Fruit fly (Drosophila melanogaster): ENCODE results near the gene CG14301.

The CG14301 gene

DNA sequence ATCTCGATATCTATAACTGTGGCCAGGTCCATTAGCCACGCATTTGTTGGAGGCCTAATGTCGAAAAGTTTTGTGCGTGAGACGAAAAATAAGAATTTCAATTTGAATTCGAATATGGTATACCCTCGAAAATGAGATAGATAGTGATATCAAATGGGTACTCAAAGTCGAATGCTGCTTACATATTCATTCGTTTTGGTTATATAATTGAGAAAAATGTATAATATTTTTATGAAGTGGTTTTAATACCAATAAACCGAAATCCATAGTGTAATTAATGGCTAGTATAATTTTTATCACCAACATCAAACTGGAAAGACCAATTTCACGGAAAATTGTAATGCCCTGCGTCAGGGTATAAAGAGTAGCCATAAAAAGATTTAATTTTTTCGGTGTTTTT is 8.2 kb downstream of the CG14301 start:
- TF ChIP-seq noc (tag; optimal IDR thresholded peaks at IDR 0.05) = no peak

DNA sequence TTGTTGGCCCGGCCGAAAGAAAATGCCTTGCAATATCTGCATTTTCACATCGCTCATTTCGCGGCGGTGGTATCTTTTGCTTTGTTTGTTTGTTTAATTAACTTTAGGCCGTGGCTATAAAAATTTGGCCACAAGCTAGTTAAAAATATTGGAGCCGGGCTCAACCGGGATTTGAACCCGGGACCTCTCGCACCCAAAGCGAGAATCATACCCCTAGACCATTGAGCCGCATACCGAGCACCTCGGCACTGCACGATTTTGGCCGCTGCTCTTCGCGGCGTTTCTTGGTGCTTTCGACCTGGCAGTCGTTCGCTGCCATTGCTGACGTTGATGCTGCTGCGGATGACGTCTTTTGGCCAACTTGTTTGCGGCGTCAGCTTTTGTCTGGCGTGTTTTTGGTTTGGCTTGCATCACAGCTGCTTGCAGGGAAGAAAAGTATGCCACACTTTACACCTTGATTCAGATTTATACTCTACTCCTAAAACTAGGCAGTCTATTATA is 12.9 kb downstream of the CG14301 start:
- no peak for TF ChIP-seq noc (tag; optimal IDR thresholded peaks at IDR 0.05)

DNA sequence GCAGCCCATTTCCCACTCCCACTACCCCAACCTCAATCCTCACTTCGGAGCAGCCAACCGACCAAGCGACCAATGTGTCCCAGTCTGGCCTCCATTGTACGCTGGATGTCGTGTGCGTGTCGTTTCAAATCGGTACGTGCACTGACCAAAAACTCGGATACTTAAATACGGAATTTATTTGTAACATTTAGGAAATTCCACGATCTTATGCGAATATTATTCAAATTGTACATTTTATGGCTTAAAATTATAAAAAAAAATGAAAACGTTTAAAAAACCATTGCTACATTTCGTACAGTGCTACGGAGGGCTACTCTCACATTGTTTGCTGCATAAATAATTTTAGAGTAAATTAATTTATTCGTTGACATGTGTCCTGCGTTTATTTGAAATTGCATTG is 16.7 kb downstream of the CG14301 start:
- TF ChIP-seq noc (tag; optimal IDR thresholded peaks at IDR 0.05) = no peak

DNA sequence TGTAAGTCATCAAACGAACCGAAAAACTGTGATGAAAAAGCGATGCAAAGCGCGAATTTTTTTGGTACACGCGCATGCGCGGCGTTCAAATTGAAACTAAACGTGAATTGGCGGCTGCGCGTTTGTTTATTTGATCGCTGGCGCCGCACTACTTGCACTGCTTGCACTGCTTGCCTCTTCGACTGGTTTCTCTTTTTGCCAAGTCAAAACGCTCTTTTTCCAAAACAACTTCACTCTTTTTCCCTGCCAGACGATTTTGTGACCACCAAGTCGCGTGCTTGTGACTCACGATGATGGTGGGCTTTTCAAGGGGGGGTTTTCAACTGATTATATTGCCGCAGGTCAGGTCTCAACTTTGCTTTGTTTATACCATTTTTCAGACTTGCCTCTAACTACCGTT is 20.0 kb downstream of the CG14301 start, which contains the start of gene CG14304:
Gene CG14304, minus strand, starts transcription at position 98 of the 400 bp plus-strand sequence.
- no peak for TF ChIP-seq noc (tag; optimal IDR thresholded peaks at IDR 0.05)

DNA sequence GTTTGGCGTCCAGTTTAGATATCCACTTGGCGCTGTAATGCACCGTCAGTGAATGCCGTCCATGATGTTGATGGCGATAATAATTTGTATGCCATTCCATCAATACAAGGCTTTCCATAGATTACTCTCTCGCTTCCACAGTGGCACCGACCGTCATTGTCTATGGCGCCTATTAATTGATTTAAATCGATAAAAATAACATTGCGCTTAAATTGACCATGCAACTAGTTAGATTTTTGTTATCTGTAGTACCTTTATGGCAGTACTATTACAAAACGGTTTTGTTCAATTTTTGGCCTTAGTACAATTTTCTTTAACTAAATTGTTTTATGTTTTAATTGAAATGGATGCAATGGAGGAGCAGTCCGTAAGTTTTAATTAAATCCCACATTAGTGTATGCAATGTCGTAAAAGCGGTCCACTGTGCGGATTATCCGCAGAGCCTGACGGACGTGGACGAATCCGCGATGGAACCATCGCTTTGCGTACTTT is 21.8 kb downstream of the CG14301 start:
- no peak for TF ChIP-seq noc (tag; optimal IDR thresholded peaks at IDR 0.05)

dm6 chr3R:18617411-18617810 is 23.8 kb downstream of the CG14301 start, which contains the start of gene CG7695:
TSS of gene CG7695 (minus strand) at chr3R:18617511.
- TF ChIP-seq noc (tag; optimal IDR thresholded peaks at IDR 0.05) = no peak

dm6 chr3R:18616007-18616406 is 25.2 kb downstream of the CG14301 start:
- TF ChIP-seq noc (tag; optimal IDR thresholded peaks at IDR 0.05) = no peak

dm6 chr3R:18598391-18598790 is 42.9 kb downstream of the CG14301 start, which contains the start of gene Tssk:
TSS of gene Tssk (plus strand) at chr3R:18598691.
- TF ChIP-seq noc (tag; optimal IDR thresholded peaks at IDR 0.05) = no peak

dm6 chr3R:18590754-18591153 is 50.5 kb downstream of the CG14301 start, which contains the start of gene qin:
TSS of gene qin (plus strand) at chr3R:18591027.
- TF ChIP-seq noc (tag; optimal IDR thresholded peaks at IDR 0.05) = no peak

DNA sequence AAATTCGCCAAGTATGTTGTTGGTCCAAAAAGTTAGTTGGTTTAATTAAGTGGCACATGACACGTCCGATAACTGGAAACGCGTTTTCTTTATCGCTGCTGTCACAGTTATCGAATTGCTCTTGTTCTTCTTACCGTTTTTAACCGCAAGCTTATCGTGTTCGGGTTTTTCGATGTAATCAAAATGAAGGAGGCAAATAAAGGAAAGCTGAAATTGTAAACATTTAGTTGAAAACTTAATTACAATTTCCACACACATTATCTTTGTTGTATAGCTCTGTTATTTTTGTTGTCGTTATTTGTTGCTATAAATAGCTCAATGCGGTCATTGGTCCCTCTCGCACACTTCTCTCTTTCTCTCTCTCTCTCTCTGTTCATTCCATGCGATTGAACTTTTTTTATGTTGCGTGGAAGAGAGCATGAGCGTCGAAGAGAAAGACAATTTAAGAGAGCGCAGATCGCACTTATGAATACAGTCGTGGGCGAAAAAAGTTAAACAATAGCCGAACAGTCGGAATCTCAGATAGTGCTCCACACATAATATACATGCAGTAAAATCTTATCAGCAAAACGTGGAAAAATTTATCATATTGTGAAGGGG is 55.9 kb downstream of the CG14301 start:
- TF ChIP-seq noc (tag; optimal IDR thresholded peaks at IDR 0.05) = no peak

DNA sequence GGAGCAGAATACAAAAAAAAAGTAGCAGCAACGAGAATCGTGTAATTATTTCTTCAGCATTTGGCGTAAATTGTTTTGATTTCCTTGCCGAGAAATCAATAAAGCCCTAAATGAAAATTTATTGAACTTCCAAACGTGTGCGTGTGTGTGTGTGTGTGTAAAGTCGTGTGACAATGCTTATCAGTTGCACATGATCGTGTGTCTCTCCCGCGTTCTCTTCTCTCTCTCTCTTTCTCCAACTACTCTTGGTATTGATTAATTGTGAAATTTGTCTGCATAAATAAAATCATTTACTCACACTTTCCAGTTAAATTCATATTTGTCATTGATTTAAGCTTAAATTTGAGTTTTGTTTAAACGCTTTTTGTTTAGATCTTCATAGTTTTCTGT is 56.7 kb downstream of the CG14301 start:
- TF ChIP-seq noc (tag; optimal IDR thresholded peaks at IDR 0.05) = no peak

dm6 chr3R:18583881-18584545 is 57.2 kb downstream of the CG14301 start:
- TF ChIP-seq noc (tag; optimal IDR thresholded peaks at IDR 0.05) = peak; percentile 94

DNA sequence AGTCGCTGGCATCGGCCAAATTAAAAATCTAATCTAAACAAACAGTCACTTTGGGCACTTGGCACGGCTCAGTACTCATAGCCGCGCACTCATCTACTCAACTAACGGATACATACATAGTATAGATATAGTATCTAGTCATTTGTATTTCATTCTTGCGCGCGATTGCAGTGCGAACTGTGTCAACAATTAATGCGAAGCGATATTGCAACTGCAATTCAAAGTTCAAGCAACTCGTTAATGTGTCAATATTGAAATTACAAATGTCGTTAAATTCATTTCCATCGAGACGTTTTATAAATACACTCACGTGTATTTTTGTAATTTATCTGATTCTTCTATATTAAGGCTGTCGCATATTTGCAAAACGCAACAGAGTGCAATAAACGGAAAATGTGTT is 59.0 kb downstream of the CG14301 start:
- TF ChIP-seq noc (tag; optimal IDR thresholded peaks at IDR 0.05) = no peak

DNA sequence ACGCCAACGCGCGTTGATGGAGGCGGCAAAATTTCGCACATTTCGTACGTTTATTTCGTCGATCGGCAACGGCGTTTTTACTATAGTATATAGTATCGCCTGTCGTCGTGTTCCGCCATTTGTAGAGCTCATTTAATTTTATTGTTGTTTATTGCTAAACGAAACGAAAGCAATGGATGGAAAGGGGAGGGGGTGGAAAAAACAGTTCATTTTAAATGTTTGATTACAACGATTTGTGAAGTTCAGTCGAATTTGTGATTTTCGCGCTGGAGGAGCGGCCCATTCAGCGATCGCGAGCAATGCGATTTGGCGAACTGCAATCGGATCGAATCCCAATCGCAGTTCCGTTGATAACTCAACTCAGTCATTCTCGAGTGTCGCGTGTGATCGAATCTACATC is 60.3 kb downstream of the CG14301 start:
- TF ChIP-seq noc (tag; optimal IDR thresholded peaks at IDR 0.05) = no peak
